Worm (Caenorhabditis elegans) whole organism, L3 larva: ENCODE data around the gene T25D1.2.

Experiments used
- R02D3.7 ChIP-seq: fragments of 150-350 bp; optimal IDR thresholded peaks from 2 replicates; lab custom pipeline; 2014; ENCODE audit warnings: missing biosample characterization, missing genetic modification characterization
- ZK546.5 ChIP-seq: sonication (generic microtip); optimal IDR thresholded peaks from 2 replicates; lab custom pipeline; 2017; ENCODE audit warnings: missing biosample characterization, missing genetic modification characterization
- aly-2 ChIP-seq: fragments of 150-350 bp; optimal IDR thresholded peaks from 2 replicates; lab custom pipeline; 2014; ENCODE audit warnings: missing biosample characterization, missing genetic modification characterization
- ama-1 ChIP-seq: fragments of 150-350 bp; optimal IDR thresholded peaks from 2 replicates; lab custom pipeline; 2018
- ceh-16 ChIP-seq: sonication (generic microtip); optimal IDR thresholded peaks from 2 replicates; lab custom pipeline; 2017; ENCODE audit warnings: missing biosample characterization, missing genetic modification characterization
- ceh-28 ChIP-seq: fragments of 150-350 bp; optimal IDR thresholded peaks from 2 replicates; lab custom pipeline; 2014; ENCODE audit warnings: missing biosample characterization, missing genetic modification reagents, missing genetic modification characterization
- ceh-9 ChIP-seq: sonication (generic microtip); optimal IDR thresholded peaks from 2 replicates; lab custom pipeline; 2018; ENCODE audit warnings: missing biosample characterization, missing genetic modification characterization
- daf-12 ChIP-seq: fragments of 150-350 bp; optimal IDR thresholded peaks from 2 replicates; lab custom pipeline; 2014; ENCODE audit warnings: missing biosample characterization, missing genetic modification reagents, missing genetic modification characterization
- egl-5 ChIP-seq: fragments of 150-350 bp; optimal IDR thresholded peaks from 2 replicates; lab custom pipeline; 2017; ENCODE audit warnings: missing biosample characterization, missing genetic modification reagents, missing genetic modification characterization, inconsistent platforms
- elt-1 ChIP-seq: fragments of 150-350 bp; optimal IDR thresholded peaks from 2 replicates; lab custom pipeline; 2014; ENCODE audit warnings: missing biosample characterization, missing genetic modification characterization
- elt-2 ChIP-seq: sonication (generic microtip); optimal IDR thresholded peaks from 2 replicates; lab custom pipeline; 2016; ENCODE audit warnings: missing genetic modification reagents, mild to moderate bottlenecking, missing genetic modification characterization, missing compliant biosample characterization
- elt-3 ChIP-seq, 3 experiments: fragments of 150-350 bp in 1 of 3; sonication (generic microtip) in 2 of 3; optimal IDR thresholded peaks; 2 replicates in 2 of 3; 4 replicates in 1 of 3; lab custom pipeline; 2014 to 2017; ENCODE audit warnings: missing biosample characterization in 3 of 3, missing genetic modification characterization in 3 of 3
- eor-1 ChIP-seq, 2 experiments: fragments of 150-350 bp; optimal IDR thresholded peaks; 2 replicates each; lab custom pipeline; 2014 to 2018; ENCODE audit warnings: missing biosample characterization in 2 of 2, missing genetic modification characterization in 2 of 2
- fkh-2 ChIP-seq: fragments of 150-350 bp; optimal IDR thresholded peaks from 2 replicates; lab custom pipeline; 2014; ENCODE audit warnings: missing biosample characterization, missing genetic modification reagents, missing genetic modification characterization
- fos-1 ChIP-seq: fragments of 150-350 bp; optimal IDR thresholded peaks from 2 replicates; lab custom pipeline; 2014; ENCODE audit warnings: missing biosample characterization, missing genetic modification characterization
- hmg-11 ChIP-seq: sonication (generic microtip); optimal IDR thresholded peaks from 2 replicates; lab custom pipeline; 2016; ENCODE audit warnings: missing genetic modification characterization, missing compliant biosample characterization
- lin-39 ChIP-seq: fragments of 150-350 bp; optimal IDR thresholded peaks from 2 replicates; lab custom pipeline; 2018; ENCODE audit warnings: missing biosample characterization, missing genetic modification reagents, missing genetic modification characterization
- lsy-12 ChIP-seq: sonication (generic microtip); optimal IDR thresholded peaks from 2 replicates; lab custom pipeline; 2016; ENCODE audit warnings: mild to moderate bottlenecking, missing genetic modification characterization, missing compliant biosample characterization
- mdl-1 ChIP-seq: fragments of 150-350 bp; optimal IDR thresholded peaks from 2 replicates; lab custom pipeline; 2014; ENCODE audit warnings: missing biosample characterization, missing genetic modification characterization
- mml-1 ChIP-seq: fragments of 150-350 bp; sonication (generic microtip); optimal IDR thresholded peaks from 3 replicates; lab custom pipeline; 2014; ENCODE audit warnings: missing biosample characterization, missing genetic modification characterization
- nfya-1 ChIP-seq: sonication (generic microtip); optimal IDR thresholded peaks from 2 replicates; lab custom pipeline; 2017; ENCODE audit warnings: missing genetic modification characterization, mild to moderate bottlenecking, missing compliant biosample characterization, antibody characterized with exemption, moderate library complexity; ENCODE audit not compliant: insufficient read depth
- nhr-12 ChIP-seq: fragments of 150-350 bp; optimal IDR thresholded peaks from 2 replicates; lab custom pipeline; 2014; ENCODE audit warnings: missing biosample characterization, missing genetic modification characterization
- nhr-23 ChIP-seq: fragments of 150-350 bp; optimal IDR thresholded peaks from 2 replicates; lab custom pipeline; 2014; ENCODE audit warnings: missing biosample characterization, missing genetic modification reagents, missing genetic modification characterization
- nhr-237 ChIP-seq: fragments of 150-350 bp; optimal IDR thresholded peaks from 2 replicates; lab custom pipeline; 2014; ENCODE audit warnings: missing biosample characterization, missing genetic modification characterization
- nhr-25 ChIP-seq: sonication (generic microtip); optimal IDR thresholded peaks from 2 replicates; lab custom pipeline; 2017; ENCODE audit warnings: missing biosample characterization, missing genetic modification characterization
- nhr-28 ChIP-seq: fragments of 150-350 bp; optimal IDR thresholded peaks from 2 replicates; lab custom pipeline; 2014; ENCODE audit warnings: missing biosample characterization, missing genetic modification characterization
- nhr-43 ChIP-seq: sonication (generic microtip); optimal IDR thresholded peaks from 2 replicates; lab custom pipeline; 2016; ENCODE audit warnings: mild to moderate bottlenecking, missing genetic modification characterization, missing compliant biosample characterization; ENCODE audit not compliant: poor library complexity, severe bottlenecking
- nhr-67 ChIP-seq: fragments of 150-350 bp; optimal IDR thresholded peaks from 2 replicates; lab custom pipeline; 2014; ENCODE audit warnings: missing biosample characterization, missing genetic modification characterization
- nhr-76 ChIP-seq: fragments of 150-350 bp; sonication (generic microtip); optimal IDR thresholded peaks from 5 replicates; lab custom pipeline; 2014; ENCODE audit warnings: missing biosample characterization, missing genetic modification characterization
- nhr-77 ChIP-seq: fragments of 150-350 bp; optimal IDR thresholded peaks from 2 replicates; lab custom pipeline; 2014; ENCODE audit warnings: missing biosample characterization, missing genetic modification characterization
- pqm-1 ChIP-seq: fragments of 150-350 bp; optimal IDR thresholded peaks from 2 replicates; lab custom pipeline; 2017; ENCODE audit warnings: missing biosample characterization, missing genetic modification characterization, inconsistent platforms
- sea-2 ChIP-seq: fragments of 150-350 bp; sonication (generic microtip); optimal IDR thresholded peaks from 4 replicates; lab custom pipeline; 2014; ENCODE audit warnings: missing biosample characterization, missing genetic modification reagents, missing genetic modification characterization
- tbx-2 ChIP-seq: sonication (generic microtip); optimal IDR thresholded peaks from 2 replicates; lab custom pipeline; 2016; ENCODE audit warnings: mild to moderate bottlenecking, missing genetic modification characterization, missing compliant biosample characterization
- unc-39 ChIP-seq: sonication (generic microtip); optimal IDR thresholded peaks from 4 replicates; lab custom pipeline; 2017; ENCODE audit warnings: missing biosample characterization, missing genetic modification characterization
- unc-62 ChIP-seq: fragments of 150-350 bp; sonication (generic microtip); optimal IDR thresholded peaks from 4 replicates; lab custom pipeline; 2014; ENCODE audit warnings: missing biosample characterization, missing genetic modification reagents, missing genetic modification characterization
- zag-1 ChIP-seq: fragments of 150-350 bp; optimal IDR thresholded peaks from 2 replicates; lab custom pipeline; 2014; ENCODE audit warnings: missing biosample characterization, missing genetic modification characterization
- ztf-11 ChIP-seq: fragments of 150-350 bp; optimal IDR thresholded peaks from 2 replicates; lab custom pipeline; 2014; ENCODE audit warnings: missing biosample characterization, missing genetic modification characterization

T25D1.2 gene

DNA sequence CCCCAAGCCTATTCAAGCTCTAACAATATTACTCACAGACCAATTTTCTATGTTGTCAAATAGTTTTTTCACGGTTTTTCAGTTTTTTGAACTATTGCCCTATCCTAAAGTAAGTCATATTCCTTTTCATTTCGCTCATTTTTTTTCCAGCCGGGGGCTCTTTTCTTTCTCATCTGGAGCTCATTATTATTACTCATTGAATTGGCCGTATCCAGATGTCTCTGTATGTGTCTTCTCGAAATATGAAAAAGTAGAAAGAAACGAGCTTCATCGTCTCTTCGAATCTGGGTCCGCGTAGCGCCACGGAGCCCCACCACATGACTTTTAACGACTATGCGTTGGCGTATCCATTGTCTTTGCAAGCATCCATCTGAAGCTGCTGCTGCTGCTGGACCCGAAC, 15.1 kb downstream of the T25D1.2 start:
- TF ChIP-seq unc-62 (no peak), nhr-28 (no peak), sea-2 (no peak), nhr-77 (tag; lab: Kevin White, UChicago) (no peak), aly-2 (tag; lab: Kevin White, UChicago) (no peak), hmg-11 (tag; lab: Kevin White, UChicago) (no peak), ceh-9 (tag; lab: Kevin White, UChicago) (no peak), nhr-23 (tag; lab: Kevin White, UChicago) (no peak), unc-39 (tag; lab: Kevin White, UChicago) (no peak), fos-1 (tag; lab: Kevin White, UChicago) (no peak), nhr-237 (no peak), nhr-43 (no peak), zag-1 (tag; lab: Kevin White, UChicago) (no peak), R02D3.7 (tag; lab: Kevin White, UChicago) (no peak), egl-5 (tag; lab: Kevin White, UChicago) (no peak), nhr-12 (no peak), mml-1 (tag; lab: Kevin White, UChicago) (no peak), nhr-25 (tag; lab: Kevin White, UChicago) (no peak), ceh-28 (no peak), nhr-67 (tag; lab: Kevin White, UChicago) (no peak)

DNA sequence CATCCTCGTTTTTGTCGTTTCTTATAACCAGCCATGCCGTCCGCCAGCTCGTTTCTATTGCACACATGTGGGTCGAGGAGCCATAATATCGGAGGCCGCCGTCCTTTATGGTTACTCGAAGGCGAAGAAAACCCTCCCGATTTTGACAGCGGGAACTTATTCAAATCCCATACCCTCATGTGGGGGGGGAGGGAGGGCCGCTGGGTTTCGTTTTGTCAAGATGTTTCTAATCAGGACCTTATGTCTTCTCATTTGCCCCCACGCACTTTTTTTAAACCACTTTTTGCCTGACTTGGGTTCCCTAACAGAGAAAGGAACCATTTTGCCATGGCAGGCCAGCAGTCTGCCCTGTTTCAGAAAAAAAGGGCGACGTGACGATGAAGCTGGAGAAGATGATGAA, 17.1 kb downstream of the T25D1.2 start:
- TF ChIP-seq pqm-1 = no peak
- no peak for TF ChIP-seq elt-2
- TF ChIP-seq nhr-77 (tag; lab: Kevin White, UChicago) = no peak
- no peak for TF ChIP-seq egl-5 (tag; lab: Kevin White, UChicago)
- no peak for TF ChIP-seq nhr-43
- TF ChIP-seq nhr-12 = no peak
- no peak for TF ChIP-seq mml-1 (tag; lab: Kevin White, UChicago)
- no peak for TF ChIP-seq sea-2
- TF ChIP-seq mdl-1 = no peak
- no peak for TF ChIP-seq zag-1 (tag; lab: Kevin White, UChicago)
- no peak for TF ChIP-seq ztf-11
- no peak for TF ChIP-seq eor-1 (tag; optimal IDR thresholded peaks at IDR 0.05; lab: Kevin White, UChicago)
- no peak for TF ChIP-seq unc-39 (tag; lab: Kevin White, UChicago)
- no peak for TF ChIP-seq ZK546.5 (tag; lab: Kevin White, UChicago)
- no peak for TF ChIP-seq nhr-25 (tag; lab: Kevin White, UChicago)
- no peak for TF ChIP-seq aly-2 (tag; lab: Kevin White, UChicago)
- no peak for TF ChIP-seq ceh-9 (tag; lab: Kevin White, UChicago)
- TF ChIP-seq nhr-76 = no peak
- TF ChIP-seq fkh-2 (tag; lab: Kevin White, UChicago) = no peak

DNA sequence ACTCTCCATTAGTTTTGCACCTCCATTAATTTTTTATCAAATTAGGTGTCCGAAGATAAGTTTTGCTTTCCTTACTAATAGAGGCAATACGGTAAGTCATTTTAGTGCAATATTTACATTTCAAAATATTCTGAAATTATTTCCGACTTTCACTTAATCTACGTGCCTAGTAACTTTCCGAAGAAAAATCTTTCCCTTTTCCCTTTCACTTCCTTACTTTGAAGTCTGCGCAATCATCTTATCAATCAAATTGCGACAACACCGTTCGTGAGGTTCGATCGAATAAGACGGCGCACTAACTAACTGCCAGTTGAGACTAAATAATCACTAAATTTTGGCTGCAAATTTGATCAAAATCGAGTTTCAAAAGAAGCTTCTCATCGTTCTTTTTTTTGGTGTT, 18.5 kb downstream of the T25D1.2 start:
- no peak for TF ChIP-seq lsy-12 (tag; lab: Kevin White, UChicago)
- no peak for TF ChIP-seq fkh-2 (tag; lab: Kevin White, UChicago)
- no peak for TF ChIP-seq unc-62
- no peak for TF ChIP-seq ama-1 (lab: Kevin White, UChicago)
- no peak for TF ChIP-seq ceh-9 (tag; lab: Kevin White, UChicago)
- TF ChIP-seq aly-2 (tag; lab: Kevin White, UChicago) = no peak
- no peak for TF ChIP-seq nhr-237
- no peak for TF ChIP-seq daf-12 (tag; lab: Kevin White, UChicago)
- TF ChIP-seq ceh-16 (tag; lab: Kevin White, UChicago) = no peak
- no peak for TF ChIP-seq elt-1 (tag; lab: Kevin White, UChicago)
- TF ChIP-seq, all 47 proteins: peak for 0

DNA sequence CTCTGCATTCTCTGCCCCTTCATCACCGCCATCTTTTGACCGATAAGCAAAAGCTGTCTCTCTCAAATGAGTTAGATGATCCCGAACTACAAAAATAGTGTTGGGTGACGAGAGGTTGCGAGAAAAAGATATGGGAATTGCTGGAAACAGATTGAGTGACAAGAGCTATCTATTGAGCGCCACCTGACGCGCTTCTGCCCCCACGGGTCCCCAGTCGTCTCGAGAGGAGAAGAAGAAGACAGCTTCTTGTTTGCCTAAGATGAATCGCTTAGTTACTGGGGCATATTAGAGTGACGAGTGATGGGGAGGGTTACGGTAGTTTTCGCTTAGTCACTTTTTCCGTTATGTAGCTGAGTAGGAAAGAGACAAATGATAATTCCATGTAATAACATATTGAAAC, 19.2 kb downstream of the T25D1.2 start:
- TF ChIP-seq nhr-43 = no peak
- peak; percentile 51 for TF ChIP-seq unc-62
- no peak for TF ChIP-seq tbx-2 (tag; lab: Kevin White, UChicago)
- TF ChIP-seq elt-3 (tag; optimal IDR thresholded peaks at IDR 0.05; lab: Kevin White, UChicago) = no peak
- TF ChIP-seq egl-5 (tag; lab: Kevin White, UChicago) = peak; percentile 61
- no peak for TF ChIP-seq daf-12 (tag; lab: Kevin White, UChicago)
- TF ChIP-seq hmg-11 (tag; lab: Kevin White, UChicago) = no peak
- peak; percentile 46 for TF ChIP-seq lin-39 (tag; lab: Kevin White, UChicago)
- peak; percentile 36 for TF ChIP-seq nfya-1 (tag; lab: Kevin White, UChicago)
